Worm (Caenorhabditis elegans) whole organism, L2 larva: Measurements from ENCODE around the gene col-173.

Source experiments
- C34F6.9 ChIP-seq: fragments of 150-350 bp; optimal IDR thresholded peaks from 2 replicates; lab custom pipeline; 2014; ENCODE audit warnings: missing biosample characterization, missing genetic modification characterization
- F13H6.1 ChIP-seq: sonication (generic microtip); optimal IDR thresholded peaks from 2 replicates; lab custom pipeline; 2016; ENCODE audit warnings: missing genetic modification characterization, missing compliant biosample characterization
- ZK546.5 ChIP-seq: sonication (generic microtip); optimal IDR thresholded peaks from 2 replicates; lab custom pipeline; 2017; ENCODE audit warnings: missing biosample characterization, missing genetic modification characterization
- alr-1 ChIP-seq: fragments of 150-350 bp; optimal IDR thresholded peaks from 2 replicates; lab custom pipeline; 2014; ENCODE audit warnings: missing biosample characterization, missing genetic modification characterization
- aly-2 ChIP-seq: fragments of 150-350 bp; optimal IDR thresholded peaks from 2 replicates; lab custom pipeline; 2014; ENCODE audit warnings: missing biosample characterization, missing genetic modification characterization
- ama-1 ChIP-seq: fragments of 150-350 bp; optimal IDR thresholded peaks from 2 replicates; lab custom pipeline; 2018; ENCODE audit warnings: inconsistent platforms
- blmp-1 ChIP-seq: sonication (generic microtip); optimal IDR thresholded peaks from 2 replicates; lab custom pipeline; 2017; ENCODE audit warnings: missing genetic modification characterization, mild to moderate bottlenecking, missing compliant biosample characterization, antibody characterized with exemption, moderate library complexity; ENCODE audit not compliant: insufficient read depth
- ceh-16 ChIP-seq: fragments of 150-350 bp; optimal IDR thresholded peaks from 2 replicates; lab custom pipeline; 2014; ENCODE audit warnings: missing biosample characterization, missing genetic modification characterization
- dmd-4 ChIP-seq: sonication (generic microtip); optimal IDR thresholded peaks from 2 replicates; lab custom pipeline; 2017; ENCODE audit warnings: missing biosample characterization, missing genetic modification characterization
- egl-27 ChIP-seq: sonication (generic microtip); optimal IDR thresholded peaks from 3 replicates; lab custom pipeline; 2017; ENCODE audit warnings: missing biosample characterization, missing genetic modification reagents, missing genetic modification characterization
- elt-1 ChIP-seq: fragments of 150-350 bp; optimal IDR thresholded peaks from 2 replicates; lab custom pipeline; 2014; ENCODE audit warnings: missing biosample characterization, missing genetic modification characterization
- elt-3 ChIP-seq: sonication (generic microtip); optimal IDR thresholded peaks from 2 replicates; lab custom pipeline; 2017; ENCODE audit warnings: missing biosample characterization, missing genetic modification characterization
- fos-1 ChIP-seq: fragments of 150-350 bp; optimal IDR thresholded peaks from 2 replicates; lab custom pipeline; 2014; ENCODE audit warnings: missing biosample characterization, missing genetic modification characterization
- gmeb-1 ChIP-seq: fragments of 150-350 bp; optimal IDR thresholded peaks from 2 replicates; lab custom pipeline; 2014; ENCODE audit warnings: missing biosample characterization, missing genetic modification characterization
- lin-39 ChIP-seq: fragments of 150-350 bp; optimal IDR thresholded peaks from 2 replicates; lab custom pipeline; 2014; ENCODE audit warnings: missing biosample characterization, missing genetic modification reagents, missing genetic modification characterization
- lsy-2 ChIP-seq, 2 experiments: fragments of 150-350 bp in 1 of 2; sonication (generic microtip) in 1 of 2; optimal IDR thresholded peaks; 2 replicates each; lab custom pipeline; 2014 to 2017; ENCODE audit warnings: missing biosample characterization in 2 of 2, missing genetic modification characterization in 2 of 2
- mab-5 ChIP-seq: fragments of 150-350 bp; optimal IDR thresholded peaks from 2 replicates; lab custom pipeline; 2014; ENCODE audit warnings: missing biosample characterization, missing genetic modification characterization
- mdl-1 ChIP-seq, 2 experiments: fragments of 150-350 bp in 1 of 2; sonication (generic microtip) in 1 of 2; optimal IDR thresholded peaks; 2 replicates each; lab custom pipeline; 2017; ENCODE audit warnings: missing biosample characterization in 2 of 2, missing genetic modification characterization in 2 of 2
- nhr-10 ChIP-seq: sonication (generic microtip); optimal IDR thresholded peaks from 2 replicates; lab custom pipeline; 2017; ENCODE audit warnings: missing biosample characterization, missing genetic modification characterization
- nhr-12 ChIP-seq: fragments of 150-350 bp; optimal IDR thresholded peaks from 2 replicates; lab custom pipeline; 2014; ENCODE audit warnings: missing biosample characterization, missing genetic modification characterization
- nhr-21 ChIP-seq: fragments of 150-350 bp; optimal IDR thresholded peaks from 2 replicates; lab custom pipeline; 2014; ENCODE audit warnings: missing biosample characterization, missing genetic modification characterization
- nhr-237 ChIP-seq: fragments of 150-350 bp; optimal IDR thresholded peaks from 2 replicates; lab custom pipeline; 2014; ENCODE audit warnings: missing biosample characterization, missing genetic modification characterization
- nhr-77 ChIP-seq: fragments of 150-350 bp; optimal IDR thresholded peaks from 2 replicates; lab custom pipeline; 2014; ENCODE audit warnings: missing biosample characterization, missing genetic modification characterization
- peb-1 ChIP-seq: fragments of 150-350 bp; optimal IDR thresholded peaks from 2 replicates; lab custom pipeline; 2014; ENCODE audit warnings: missing biosample characterization, missing genetic modification characterization
- sem-4 ChIP-seq: fragments of 150-350 bp; optimal IDR thresholded peaks from 2 replicates; lab custom pipeline; 2014; ENCODE audit warnings: missing biosample characterization, missing genetic modification reagents, missing genetic modification characterization
- skn-1 ChIP-seq: sonication (generic microtip); optimal IDR thresholded peaks from 2 replicates; lab custom pipeline; 2017; ENCODE audit warnings: missing biosample characterization, missing genetic modification characterization
- sma-9 ChIP-seq, 2 experiments: fragments of 150-350 bp in 1 of 2; sonication (generic microtip) in 1 of 2; optimal IDR thresholded peaks; 2 replicates each; lab custom pipeline; 2014 to 2016; ENCODE audit warnings: missing genetic modification characterization in 2 of 2, mild to moderate bottlenecking in 1 of 2, missing biosample characterization in 1 of 2, missing compliant biosample characterization in 1 of 2, missing genetic modification reagents in 1 of 2, moderate library complexity in 1 of 2
- snpc-4 ChIP-seq: fragments of 150-350 bp; optimal IDR thresholded peaks from 2 replicates; lab custom pipeline; 2014; ENCODE audit warnings: missing biosample characterization, missing genetic modification characterization
- unc-39 ChIP-seq: fragments of 150-350 bp; optimal IDR thresholded peaks from 2 replicates; lab custom pipeline; 2014; ENCODE audit warnings: missing biosample characterization, missing genetic modification characterization
- unc-55 ChIP-seq: fragments of 150-350 bp; sonication (generic microtip); optimal IDR thresholded peaks from 3 replicates; lab custom pipeline; 2014; ENCODE audit warnings: missing biosample characterization, missing genetic modification reagents, missing genetic modification characterization
- unc-62 ChIP-seq: fragments of 150-350 bp; optimal IDR thresholded peaks from 2 replicates; lab custom pipeline; 2014; ENCODE audit warnings: missing biosample characterization, missing genetic modification reagents, missing genetic modification characterization
- zag-1 ChIP-seq: fragments of 150-350 bp; optimal IDR thresholded peaks from 2 replicates; lab custom pipeline; 2014; ENCODE audit warnings: missing biosample characterization, missing genetic modification characterization
- ztf-1 ChIP-seq: fragments of 200-800 bp; sonication (Bioruptor generic); conservative IDR thresholded peaks from 2 replicates; pipeline ENCODE4 v1.3.6; 2022; ENCODE audit warnings: missing genetic modification characterization, missing compliant biosample characterization
- ztf-11 ChIP-seq: sonication (generic microtip); optimal IDR thresholded peaks from 2 replicates; lab custom pipeline; 2017; ENCODE audit warnings: missing biosample characterization, missing genetic modification characterization

Gene col-173

DNA sequence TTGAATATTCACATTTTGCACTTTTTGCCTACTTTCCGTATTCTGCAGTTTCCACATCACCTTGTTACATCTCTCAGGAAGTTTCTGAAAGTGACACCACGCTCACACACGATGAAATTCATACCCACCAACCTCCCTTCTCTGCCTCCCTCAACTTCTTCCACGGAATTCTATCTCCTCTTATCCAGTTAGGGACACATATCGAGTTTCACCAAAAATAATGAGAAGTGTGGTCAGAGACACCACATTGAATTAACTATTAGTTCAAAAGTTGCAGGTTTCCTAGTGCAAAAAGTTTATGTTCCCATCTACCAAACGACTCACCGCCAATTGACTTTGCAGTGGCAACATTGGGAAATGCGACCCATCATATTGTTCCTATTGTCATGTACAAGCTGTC, 26.9 kb downstream of the col-173 start:
- TF ChIP-seq nhr-10 (tag; lab: Kevin White, UChicago) = no peak
- no peak for TF ChIP-seq dmd-4 (tag; lab: Kevin White, UChicago)
- no peak for TF ChIP-seq nhr-21 (tag; lab: Kevin White, UChicago)
- no peak for TF ChIP-seq fos-1 (tag; lab: Kevin White, UChicago)
- TF ChIP-seq elt-1 (tag; lab: Kevin White, UChicago) = no peak
- TF ChIP-seq mab-5 (tag; lab: Kevin White, UChicago) = no peak
- TF ChIP-seq elt-3 (tag; lab: Kevin White, UChicago) = no peak
- no peak for TF ChIP-seq mdl-1 (tag; optimal IDR thresholded peaks at IDR 0.05; lab: Kevin White, UChicago)
- TF ChIP-seq nhr-77 (tag; lab: Kevin White, UChicago) = no peak
- TF ChIP-seq ZK546.5 (tag; lab: Kevin White, UChicago) = no peak
- TF ChIP-seq sma-9 (GFP tag; optimal IDR thresholded peaks at IDR 0.05; lab: Kevin White, UChicago) = no peak
- no peak for TF ChIP-seq sma-9 (tag; optimal IDR thresholded peaks at IDR 0.05; lab: Kevin White, UChicago)
- TF ChIP-seq snpc-4 = no peak
- TF ChIP-seq gmeb-1 (tag; lab: Kevin White, UChicago) = no peak
- TF ChIP-seq peb-1 (tag; lab: Kevin White, UChicago) = no peak
- TF ChIP-seq lin-39 (tag; lab: Kevin White, UChicago) = no peak
- TF ChIP-seq ztf-11 (tag; lab: Kevin White, UChicago) = no peak
- no peak for TF ChIP-seq ama-1 (lab: Kevin White, UChicago)
- no peak for TF ChIP-seq nhr-237 (tag; lab: Kevin White, UChicago)

DNA sequence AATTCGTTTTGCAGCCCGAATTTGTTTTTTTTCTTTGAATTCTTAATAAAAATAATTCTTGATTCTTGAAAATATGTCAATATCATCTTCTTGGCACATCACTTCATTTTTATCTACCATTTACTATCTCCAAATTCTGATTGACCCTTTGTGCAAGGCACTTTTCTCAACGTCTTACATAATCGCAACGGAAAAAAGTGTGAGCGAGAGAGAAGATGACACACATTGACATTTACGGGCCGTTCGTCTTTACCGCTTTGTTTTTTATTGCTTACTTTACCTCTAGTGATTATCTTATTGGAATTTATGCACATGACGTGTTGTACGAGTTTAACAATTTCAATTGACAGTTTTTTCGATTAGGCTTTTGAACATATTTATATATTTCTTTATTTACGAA, 28.7 kb downstream of the col-173 start:
- no peak for TF ChIP-seq unc-62
- no peak for TF ChIP-seq nhr-237 (tag; lab: Kevin White, UChicago)
- TF ChIP-seq gmeb-1 (tag; lab: Kevin White, UChicago) = no peak
- no peak for TF ChIP-seq nhr-12 (tag; lab: Kevin White, UChicago)
- TF ChIP-seq lsy-2 (tag; optimal IDR thresholded peaks at IDR 0.05; lab: Kevin White, UChicago) = no peak
- no peak for TF ChIP-seq ztf-1 (GFP tag; lab: Robert Waterston, UW)
- TF ChIP-seq skn-1 (tag; lab: Kevin White, UChicago) = no peak
- no peak for TF ChIP-seq zag-1 (tag; lab: Kevin White, UChicago)
- TF ChIP-seq elt-3 (tag; lab: Kevin White, UChicago) = no peak
- TF ChIP-seq C34F6.9 (tag; lab: Kevin White, UChicago) = no peak
- TF ChIP-seq peb-1 (tag; lab: Kevin White, UChicago) = no peak
- TF ChIP-seq unc-55 (GFP tag; lab: Kevin White, UChicago) = no peak
- TF ChIP-seq ceh-16 (tag; lab: Kevin White, UChicago) = no peak
- no peak for TF ChIP-seq snpc-4
- no peak for TF ChIP-seq blmp-1 (tag; lab: Kevin White, UChicago)
- TF ChIP-seq egl-27 = no peak
- TF ChIP-seq alr-1 (tag; lab: Kevin White, UChicago) = no peak
- no peak for TF ChIP-seq ZK546.5 (tag; lab: Kevin White, UChicago)
- TF ChIP-seq unc-39 (tag; lab: Kevin White, UChicago) = no peak
- TF ChIP-seq sem-4 = no peak

DNA sequence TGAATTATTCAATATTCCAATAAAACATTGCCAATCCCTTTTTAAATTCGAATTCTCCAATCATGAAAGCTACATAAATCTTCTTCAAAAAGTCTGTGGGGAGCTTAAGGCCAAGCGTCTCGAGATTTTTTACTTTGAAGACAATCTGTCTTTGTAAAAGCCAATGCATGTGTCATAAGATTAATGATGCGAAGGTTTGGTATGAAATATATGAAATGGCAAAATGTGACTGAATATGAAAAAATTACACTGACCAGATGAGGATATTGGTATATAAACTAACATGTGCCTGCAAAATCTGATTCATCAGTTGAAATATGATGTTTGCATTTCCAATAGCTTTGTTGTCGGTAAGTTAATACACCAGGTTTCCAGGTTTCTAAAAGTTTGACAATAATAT, 31.4 kb downstream of the col-173 start, which contains the start of gene C53B7.2:
Gene C53B7.2, plus strand, starts transcription at position 301 of the 400 bp plus-strand sequence.
- peak; percentile 72 for TF ChIP-seq mab-5 (tag; lab: Kevin White, UChicago)
- no peak for TF ChIP-seq unc-62
- TF ChIP-seq, all 48 proteins: peak for 1

DNA sequence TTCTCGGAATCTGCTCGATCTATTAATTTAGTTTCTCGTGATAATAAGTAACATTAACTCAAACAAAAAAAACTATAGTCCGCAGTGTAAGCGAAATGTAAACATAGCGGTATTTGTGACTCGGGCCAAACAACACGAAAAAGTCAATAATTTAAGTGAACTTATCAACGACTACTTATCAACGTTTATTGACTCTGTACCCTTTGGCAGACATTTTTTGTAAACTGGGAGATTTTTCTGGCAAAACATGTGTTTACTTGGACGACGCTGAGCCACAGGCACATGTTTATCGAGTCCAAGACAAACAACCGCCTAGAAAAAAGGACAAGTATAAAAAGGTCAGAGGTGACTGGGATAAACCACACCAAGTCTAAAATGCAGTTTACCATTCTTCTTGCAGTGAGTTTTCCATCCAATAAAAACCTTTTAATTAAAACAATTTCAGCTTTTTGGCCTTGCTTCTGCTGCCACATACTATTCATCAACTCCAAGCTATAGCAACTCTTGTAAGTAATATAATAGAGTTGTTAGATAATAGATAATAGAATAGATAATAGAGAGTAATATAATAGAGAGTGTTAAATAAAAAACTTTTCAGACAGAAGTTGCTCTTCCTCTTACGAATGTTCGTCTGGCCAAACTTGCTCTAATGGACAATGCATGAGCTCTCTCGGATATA, 32.8 kb downstream of the col-173 start, which contains the start of gene C53B7.3:
Gene C53B7.3, plus strand, starts transcription at position 362 of the 679 bp plus-strand sequence.
- TF ChIP-seq F13H6.1 (tag; lab: Kevin White, UChicago) = peak; percentile 34
- TF ChIP-seq aly-2 = no peak
- TF ChIP-seq gmeb-1 (tag; lab: Kevin White, UChicago) = no peak
